Worm (Caenorhabditis elegans) whole organism, L4 larva: ENCODE data around the gene W01B6.6.

Experiments
- rbr-2 ChIP-seq: sonication (generic microtip); optimal IDR thresholded peaks from 2 replicates; lab custom pipeline; 2016; ENCODE audit warnings: missing genotype, missing genetic modification characterization, missing compliant biosample characterization
- zag-1 ChIP-seq: fragments of 150-350 bp; optimal IDR thresholded peaks from 2 replicates; lab custom pipeline; 2014; ENCODE audit warnings: missing biosample characterization, missing genetic modification characterization

W01B6.6 gene

ce11 chrIV:10129957-10130356, 49.0 kb downstream of the W01B6.6 start, which contains the start of gene glt-3:
glt-3 (plus strand) TSS chrIV:10130257.
- no peak for TF ChIP-seq zag-1 (tag; lab: Kevin White, UChicago)
- TF ChIP-seq rbr-2 (tag; lab: Kevin White, UChicago) = no peak
